Fruit fly (Drosophila melanogaster) whole organism, embryonic: ENCODE data around the gene Neto.

Experiments used
- Abd-B ChIP-seq: fragments of 200-800 bp; sonication (Bioruptor generic); optimal IDR thresholded peaks from 2 replicates; lab custom pipeline; 2018; ENCODE audit warnings: missing biosample characterization, mild to moderate bottlenecking, missing genetic modification characterization, moderate library complexity
- Atf-2 ChIP-seq: fragments of 200-800 bp; sonication (Bioruptor generic); optimal IDR thresholded peaks from 2 replicates; lab custom pipeline; 2016; ENCODE audit warnings: missing biosample characterization, missing genetic modification characterization
- B-H1 ChIP-seq: fragments of 200-800 bp; sonication (Bioruptor generic); IDR thresholded peaks from 3 replicates; pipeline ENCODE4 v1.3.6; 2022; ENCODE audit warnings: missing biosample characterization, missing genetic modification characterization
- BEAF-32 ChIP-seq: fragments of 200-800 bp; sonication (Bioruptor generic); optimal IDR thresholded peaks from 3 replicates; lab custom pipeline; 2017; ENCODE audit warnings: missing biosample characterization, missing genetic modification characterization, mild to moderate bottlenecking, moderate library complexity, missing genetic modification reagents
- CG12236 ChIP-seq: fragments of 200-800 bp; sonication (Bioruptor generic); optimal IDR thresholded peaks from 2 replicates; lab custom pipeline; 2016; ENCODE audit warnings: missing biosample characterization, missing genetic modification characterization
- CG1233 ChIP-seq: fragments of 200-800 bp; sonication (Bioruptor generic); optimal IDR thresholded peaks from 4 replicates; lab custom pipeline; 2018; ENCODE audit warnings: missing biosample characterization, mild to moderate bottlenecking, missing genetic modification characterization
- CG12744 ChIP-seq: fragments of 200-800 bp; sonication (Bioruptor generic); optimal IDR thresholded peaks from 2 replicates; lab custom pipeline; 2016; ENCODE audit warnings: missing biosample characterization, missing genetic modification characterization
- CG14014 ChIP-seq: fragments of 200-800 bp; sonication (Bioruptor generic); IDR thresholded peaks from 2 replicates; pipeline ENCODE4 v1.3.6; 2022; ENCODE audit warnings: missing biosample characterization, missing genetic modification characterization
- CG14667 ChIP-seq: fragments of 200-800 bp; sonication (Bioruptor generic); IDR thresholded peaks from 2 replicates; pipeline ENCODE4 v1.3.6; 2022; ENCODE audit warnings: missing biosample characterization, missing genetic modification characterization
- CG14965 ChIP-seq: fragments of 200-800 bp; sonication (Bioruptor generic); optimal IDR thresholded peaks from 2 replicates; lab custom pipeline; 2016; ENCODE audit warnings: missing biosample characterization, missing genetic modification characterization, borderline replicate concordance
- CG17385 ChIP-seq: fragments of 200-800 bp; sonication (Bioruptor generic); optimal IDR thresholded peaks from 3 replicates; lab custom pipeline; 2018; ENCODE audit warnings: missing biosample characterization, mild to moderate bottlenecking, missing genetic modification characterization
- CG2875 ChIP-seq: fragments of 200-800 bp; sonication (Bioruptor generic); optimal IDR thresholded peaks from 2 replicates; lab custom pipeline; 2017; ENCODE audit warnings: missing biosample characterization, mild to moderate bottlenecking, missing genetic modification characterization, missing genetic modification reagents
- CG2889 ChIP-seq: fragments of 200-800 bp; sonication (Bioruptor generic); IDR thresholded peaks from 3 replicates; pipeline ENCODE4 v1.3.6; 2022; ENCODE audit warnings: missing biosample characterization, missing genetic modification characterization
- CG33213 ChIP-seq: fragments of 200-800 bp; sonication (Bioruptor generic); optimal IDR thresholded peaks from 3 replicates; lab custom pipeline; 2016; ENCODE audit warnings: missing biosample characterization, missing genetic modification characterization
- CG34422 ChIP-seq: fragments of 200-800 bp; sonication (Bioruptor generic); IDR thresholded peaks from 3 replicates; pipeline ENCODE4 v1.3.6; 2022; ENCODE audit warnings: missing biosample characterization, missing genetic modification characterization
- CG4820 ChIP-seq: fragments of 200-800 bp; sonication (Bioruptor generic); optimal IDR thresholded peaks from 3 replicates; lab custom pipeline; 2016; ENCODE audit warnings: missing biosample characterization, missing genetic modification characterization
- CG7839 ChIP-seq: fragments of 200-800 bp; sonication (Bioruptor generic); optimal IDR thresholded peaks from 3 replicates; lab custom pipeline; 2018; ENCODE audit warnings: missing biosample characterization, mild to moderate bottlenecking, missing genetic modification characterization, moderate library complexity
- CG9437 ChIP-seq: fragments of 200-800 bp; sonication (Bioruptor generic); optimal IDR thresholded peaks from 2 replicates; lab custom pipeline; 2018; ENCODE audit warnings: missing biosample characterization, mild to moderate bottlenecking, missing genetic modification characterization
- Chrac-16 ChIP-seq: fragments of 200-800 bp; sonication (Bioruptor generic); optimal IDR thresholded peaks from 3 replicates; lab custom pipeline; 2016; ENCODE audit warnings: missing biosample characterization, missing genetic modification characterization
- Doc3 ChIP-seq: fragments of 200-800 bp; sonication (Bioruptor generic); IDR thresholded peaks from 3 replicates; pipeline ENCODE4 v1.3.6; 2022; ENCODE audit warnings: missing biosample characterization, missing genetic modification characterization; ENCODE audit not compliant: partially characterized antibody
- Fer2 ChIP-seq: fragments of 200-800 bp; sonication (Bioruptor generic); optimal IDR thresholded peaks from 2 replicates; lab custom pipeline; 2018; ENCODE audit warnings: missing biosample characterization, mild to moderate bottlenecking, missing genetic modification characterization, moderate library complexity
- Fer3 ChIP-seq: fragments of 200-800 bp; sonication (Bioruptor generic); optimal IDR thresholded peaks from 2 replicates; lab custom pipeline; 2018; ENCODE audit warnings: missing biosample characterization, mild to moderate bottlenecking, missing genetic modification characterization, moderate library complexity
- Lim3 ChIP-seq: fragments of 200-800 bp; sonication (Bioruptor generic); IDR thresholded peaks from 2 replicates; pipeline ENCODE4 v1.3.6; 2022; ENCODE audit warnings: missing biosample characterization, missing genetic modification characterization
- Nf-YA ChIP-seq: fragments of 200-800 bp; sonication (Bioruptor generic); IDR thresholded peaks from 2 replicates; pipeline ENCODE4 v1.3.6; 2022; ENCODE audit warnings: missing biosample characterization, missing genetic modification characterization
- Taf1 ChIP-seq: fragments of 200-800 bp; sonication (Bioruptor generic); IDR thresholded peaks from 2 replicates; pipeline ENCODE4 v1.3.6; 2022; ENCODE audit warnings: missing biosample characterization, missing genetic modification characterization
- ab ChIP-seq: fragments of 200-800 bp; sonication (Bioruptor generic); optimal IDR thresholded peaks from 2 replicates; lab custom pipeline; 2016; ENCODE audit warnings: missing biosample characterization, missing genetic modification characterization
- al ChIP-seq: fragments of 200-800 bp; sonication (Bioruptor generic); IDR thresholded peaks from 2 replicates; pipeline ENCODE4 v1.3.6; 2022; ENCODE audit warnings: missing biosample characterization, missing genetic modification characterization
- bbx ChIP-seq: fragments of 200-800 bp; sonication (Bioruptor generic); IDR thresholded peaks from 2 replicates; pipeline ENCODE4 v1.3.6; 2022; ENCODE audit warnings: missing biosample characterization, missing genetic modification characterization; ENCODE audit not compliant: partially characterized antibody
- cas ChIP-seq: fragments of 200-800 bp; sonication (Bioruptor generic); IDR thresholded peaks from 2 replicates; pipeline ENCODE4 v1.3.6; 2022; ENCODE audit warnings: missing biosample characterization, missing genetic modification characterization
- caup ChIP-seq: fragments of 200-800 bp; sonication (Bioruptor generic); optimal IDR thresholded peaks from 3 replicates; lab custom pipeline; 2017; ENCODE audit warnings: missing biosample characterization, mild to moderate bottlenecking, missing genetic modification characterization, moderate library complexity; ENCODE audit not compliant: severe bottlenecking
- crol ChIP-seq: fragments of 200-800 bp; sonication (Bioruptor generic); IDR thresholded peaks from 2 replicates; pipeline ENCODE4 v1.3.6; 2022; ENCODE audit warnings: missing biosample characterization, missing genetic modification characterization
- dimm ChIP-seq: fragments of 200-800 bp; sonication (Bioruptor generic); IDR thresholded peaks from 2 replicates; pipeline ENCODE4 v1.3.6; 2022; ENCODE audit warnings: missing biosample characterization, missing genetic modification characterization
- dmrt11E ChIP-seq: fragments of 200-800 bp; sonication (Bioruptor generic); optimal IDR thresholded peaks from 3 replicates; lab custom pipeline; 2018; ENCODE audit warnings: missing biosample characterization, mild to moderate bottlenecking, missing genetic modification characterization, moderate library complexity
- ems ChIP-seq: fragments of 200-800 bp; sonication (Bioruptor generic); optimal IDR thresholded peaks from 3 replicates; lab custom pipeline; 2016; ENCODE audit warnings: missing biosample characterization, missing genetic modification characterization
- fru ChIP-seq: fragments of >200 bp; optimal IDR thresholded peaks from 2 replicates; lab custom pipeline; 2017
- h ChIP-seq: fragments of >200 bp; optimal IDR thresholded peaks from 2 replicates; lab custom pipeline; 2017
- hkb ChIP-seq, 2 experiments: fragments of 200-800 bp in 1 of 2; fragments of >200 bp in 1 of 2; sonication (Bioruptor generic) in 1 of 2; IDR thresholded peaks in 1 of 2; optimal IDR thresholded peaks in 1 of 2; 2 replicates each; pipeline versions ENCODE4 v1.3.6 to Lab custom; 2017 to 2022; ENCODE audit warnings: missing biosample characterization in 1 of 2, missing genetic modification characterization in 1 of 2
- inv ChIP-seq: fragments of 200-800 bp; sonication (Bioruptor generic); IDR thresholded peaks from 2 replicates; pipeline ENCODE4 v1.3.6; 2022; ENCODE audit warnings: missing biosample characterization, missing genetic modification characterization; ENCODE audit not compliant: partially characterized antibody
- nom ChIP-seq: fragments of 200-800 bp; sonication (Bioruptor generic); optimal IDR thresholded peaks from 2 replicates; lab custom pipeline; 2017; ENCODE audit warnings: missing biosample characterization, missing genetic modification characterization, mild to moderate bottlenecking, moderate library complexity, missing genetic modification reagents
- pfk ChIP-seq: fragments of 200-800 bp; sonication (Bioruptor generic); optimal IDR thresholded peaks from 2 replicates; lab custom pipeline; 2018; ENCODE audit warnings: missing biosample characterization, mild to moderate bottlenecking, missing genetic modification characterization, moderate library complexity
- prd ChIP-seq, 3 experiments: fragments of >200 bp in 2 of 3; fragments of 200-800 bp in 1 of 3; sonication (Bioruptor generic) in 1 of 3; optimal IDR thresholded peaks in 2 of 3; IDR thresholded peaks in 1 of 3; 2 replicates in 2 of 3; 3 replicates in 1 of 3; pipeline versions ENCODE4 v1.3.6 to Lab custom; 2017 to 2022; ENCODE audit warnings: missing biosample characterization in 1 of 3, missing genetic modification characterization in 1 of 3
- psq ChIP-seq: fragments of 200-800 bp; sonication (Bioruptor generic); optimal IDR thresholded peaks from 2 replicates; lab custom pipeline; 2017; ENCODE audit warnings: missing biosample characterization, missing genetic modification characterization
- ro ChIP-seq: fragments of 200-800 bp; sonication (Bioruptor generic); IDR thresholded peaks from 2 replicates; pipeline ENCODE4 v1.3.6; 2022; ENCODE audit warnings: missing biosample characterization, missing genetic modification characterization
- run ChIP-seq: fragments of 200-800 bp; sonication (Bioruptor generic); optimal IDR thresholded peaks from 3 replicates; lab custom pipeline; 2018; ENCODE audit warnings: missing biosample characterization, mild to moderate bottlenecking, missing genetic modification characterization
- sima ChIP-seq: fragments of 200-800 bp; sonication (Bioruptor generic); optimal IDR thresholded peaks from 2 replicates; lab custom pipeline; 2016; ENCODE audit warnings: missing biosample characterization, missing genetic modification characterization
- slp2 ChIP-seq: fragments of 200-800 bp; sonication (Bioruptor generic); optimal IDR thresholded peaks from 2 replicates; lab custom pipeline; 2016; ENCODE audit warnings: missing biosample characterization, missing genetic modification characterization
- sug ChIP-seq: fragments of 200-800 bp; optimal IDR thresholded peaks from 2 replicates; lab custom pipeline; 2019; ENCODE audit warnings: missing biosample characterization, mild to moderate bottlenecking, missing genetic modification characterization, moderate library complexity
- tio ChIP-seq: fragments of 200-800 bp; sonication (Bioruptor generic); optimal IDR thresholded peaks from 2 replicates; lab custom pipeline; 2017; ENCODE audit warnings: missing biosample characterization, missing genetic modification characterization, inconsistent platforms
- tup ChIP-seq: fragments of 200-800 bp; sonication (Bioruptor generic); optimal IDR thresholded peaks from 2 replicates; lab custom pipeline; 2016; ENCODE audit warnings: missing biosample characterization, mild to moderate bottlenecking, missing genetic modification characterization, moderate library complexity
- vfl ChIP-seq: fragments of 200-800 bp; sonication (Bioruptor generic); optimal IDR thresholded peaks from 2 replicates; lab custom pipeline; 2016; ENCODE audit warnings: missing biosample characterization, missing genetic modification characterization
- yki ChIP-seq: fragments of >200 bp; optimal IDR thresholded peaks from 3 replicates; lab custom pipeline; 2018
- z ChIP-seq: fragments of 200-800 bp; sonication (Bioruptor generic); IDR thresholded peaks from 3 replicates; pipeline ENCODE4 v1.3.6; 2022; ENCODE audit warnings: missing biosample characterization, missing genetic modification characterization

The Neto gene

dm6 chrX:13401245-13401644 is 44.5 kb upstream of the Neto start (continued):
- no peak for TF ChIP-seq nom (GFP tag; lab: Kevin White, UChicago)
- no peak for TF ChIP-seq Nf-YA (GFP tag; lab: Robert Waterston, UW)
- TF ChIP-seq Chrac-16 (GFP tag; lab: Kevin White, UChicago): no peak
- no peak for TF ChIP-seq Taf1
- no peak for TF ChIP-seq CG2889 (GFP tag; lab: Robert Waterston, UW)
- TF ChIP-seq psq (GFP tag; lab: Kevin White, UChicago): no peak
- no peak for TF ChIP-seq h (lab: Kevin White, UChicago)
- no peak for TF ChIP-seq CG12236
- TF ChIP-seq run (tag; lab: Kevin White, UChicago): no peak
- no peak for TF ChIP-seq CG9437 (GFP tag; lab: Kevin White, UChicago)
- TF ChIP-seq CG14667 (GFP tag; lab: Robert Waterston, UW): no peak
- TF ChIP-seq al (GFP tag; lab: Robert Waterston, UW): no peak
- TF ChIP-seq sug: peak; percentile 14
- TF ChIP-seq Fer3: no peak
- no peak for TF ChIP-seq Doc3 (GFP tag; lab: Robert Waterston, UW)
- no peak for TF ChIP-seq Abd-B (GFP tag; lab: Kevin White, UChicago)
- TF ChIP-seq Lim3: no peak
- TF ChIP-seq Fer2 (tag; lab: Kevin White, UChicago): no peak
- TF ChIP-seq tup (GFP tag; lab: Kevin White, UChicago): no peak
- no peak for TF ChIP-seq CG17385 (GFP tag; lab: Kevin White, UChicago)
- TF ChIP-seq dimm (GFP tag; lab: Robert Waterston, UW): no peak
- TF ChIP-seq ro (GFP tag; lab: Robert Waterston, UW): no peak
- no peak for TF ChIP-seq dmrt11E (tag; lab: Kevin White, UChicago)
- TF ChIP-seq BEAF-32 (GFP tag; lab: Kevin White, UChicago): no peak
- TF ChIP-seq CG12744 (GFP tag; lab: Kevin White, UChicago): no peak
- no peak for TF ChIP-seq fru
- no peak for TF ChIP-seq ab (GFP tag; lab: Kevin White, UChicago)
- no peak for TF ChIP-seq crol (GFP tag; lab: Robert Waterston, UW)
- TF ChIP-seq prd (optimal IDR thresholded peaks at IDR 0.05; lab: Kevin White, UChicago): no peak
- no peak for TF ChIP-seq prd (GFP tag; IDR thresholded peaks at IDR 0.05; lab: Robert Waterston, UW)
- no peak for TF ChIP-seq CG14014 (GFP tag; lab: Robert Waterston, UW)
- TF ChIP-seq z: no peak
- TF ChIP-seq ems (GFP tag; lab: Kevin White, UChicago): no peak
- peak; percentile 24 for TF ChIP-seq CG7839 (tag; lab: Kevin White, UChicago)
- no peak for TF ChIP-seq CG4820 (GFP tag; lab: Kevin White, UChicago)
- TF ChIP-seq slp2 (GFP tag; lab: Kevin White, UChicago): no peak
- TF ChIP-seq hkb (optimal IDR thresholded peaks at IDR 0.05; lab: Kevin White, UChicago): no peak
- 0 out of 2 replicates have a peak, but pooled peaks have one; percentile 15 for TF ChIP-seq hkb (GFP tag; IDR thresholded peaks at IDR 0.05; lab: Robert Waterston, UW)
- TF ChIP-seq CG2875 (GFP tag; lab: Kevin White, UChicago): no peak
- no peak for TF ChIP-seq CG1233
- TF ChIP-seq vfl (GFP tag; lab: Kevin White, UChicago): no peak
- TF ChIP-seq caup: peak; percentile 9
- no peak for TF ChIP-seq B-H1
- TF ChIP-seq sima (GFP tag; lab: Kevin White, UChicago): no peak
- no peak for TF ChIP-seq tio
- peak; percentile 97 for TF ChIP-seq CG14965 (GFP tag; lab: Kevin White, UChicago)
- TF ChIP-seq pfk (GFP tag; lab: Kevin White, UChicago): no peak
- TF ChIP-seq yki (lab: Kevin White, UChicago): no peak
- no peak for TF ChIP-seq CG33213 (GFP tag; lab: Kevin White, UChicago)
- TF ChIP-seq bbx (GFP tag; lab: Robert Waterston, UW): no peak
- TF ChIP-seq Atf-2 (GFP tag; lab: Kevin White, UChicago): no peak
- no peak for TF ChIP-seq cas (GFP tag; lab: Robert Waterston, UW)
- no peak for TF ChIP-seq inv (GFP tag; lab: Robert Waterston, UW)
- TF ChIP-seq CG34422 (GFP tag; lab: Robert Waterston, UW): no peak
